Fruit fly (Drosophila melanogaster): Measurements from ENCODE around the gene Chs2.

Chs2 gene

DNA sequence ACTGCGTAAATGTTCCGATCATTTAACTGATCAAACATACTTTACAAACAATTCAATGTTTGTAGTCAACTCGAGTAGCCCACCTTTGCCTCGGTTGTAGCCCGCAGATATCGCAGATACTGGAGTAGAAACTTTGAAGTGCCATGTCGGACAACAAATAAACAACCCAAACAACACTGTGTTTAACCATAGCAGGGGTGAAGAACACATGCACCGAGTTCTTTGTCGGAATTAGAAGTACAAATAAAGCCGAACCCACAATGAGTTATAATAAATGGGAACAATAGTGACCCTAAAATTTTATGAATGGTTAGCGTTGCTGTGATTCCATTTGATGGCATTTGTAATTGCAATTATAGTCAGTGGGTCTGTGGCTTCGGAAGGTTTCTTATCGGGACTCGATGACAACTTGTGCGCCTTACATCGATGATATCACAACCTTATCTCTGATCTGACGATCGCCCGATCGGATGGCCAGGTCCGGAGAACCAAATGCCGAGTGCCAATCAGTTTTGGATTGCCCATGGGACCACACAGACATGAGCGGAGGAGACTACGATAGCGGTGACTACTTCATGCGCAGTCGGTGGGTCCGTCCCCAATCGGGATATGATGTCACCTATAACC, at the start of gene Chs2 (continued):
- TF ChIP-seq lbe (GFP tag; optimal IDR thresholded peaks at IDR 0.05) = no peak
- peak; percentile 74 for TF ChIP-seq CG1603 (tag; optimal IDR thresholded peaks at IDR 0.05)
- no peak for TF ChIP-seq toy (GFP tag; IDR thresholded peaks at IDR 0.05)
- no peak for TF ChIP-seq Lpt (GFP tag; optimal IDR thresholded peaks at IDR 0.05)
- peak; percentile 34 for TF ChIP-seq CG15011 (GFP tag; optimal IDR thresholded peaks at IDR 0.05)
- peak in 1 of 3 experiments; percentile 63 for TF ChIP-seq lola (GFP tag; optimal IDR thresholded peaks at IDR 0.05)
- TF ChIP-seq CG9727 (GFP tag; optimal IDR thresholded peaks at IDR 0.05) = peak; percentile 67
- TF ChIP-seq CG16813 (GFP tag; IDR thresholded peaks at IDR 0.05; ENCODE audit: partially characterized antibody) = no peak
- TF ChIP-seq Oli (tag; optimal IDR thresholded peaks at IDR 0.05) = no peak
- TF ChIP-seq pum (GFP tag; optimal IDR thresholded peaks at IDR 0.05) = no peak
- TF ChIP-seq odd (GFP tag; optimal IDR thresholded peaks at IDR 0.05) = peak; percentile 23
- TF ChIP-seq PHDP (tag; optimal IDR thresholded peaks at IDR 0.05) = no peak
- TF ChIP-seq CG2202 (tag; optimal IDR thresholded peaks at IDR 0.05) = peak; percentile 79
- peak; percentile 31 for TF ChIP-seq D19A (tag; optimal IDR thresholded peaks at IDR 0.05)
- peak; percentile 85 for TF ChIP-seq sens-2 (GFP tag; IDR thresholded peaks at IDR 0.05)
- TF ChIP-seq TFAM (GFP tag; optimal IDR thresholded peaks at IDR 0.05) = peak; percentile 18
- peak; percentile 20 for TF ChIP-seq CG12104 (GFP tag; optimal IDR thresholded peaks at IDR 0.05)
- TF ChIP-seq HLH54F (GFP tag; optimal IDR thresholded peaks at IDR 0.05) = no peak
- peak; percentile 57 for TF ChIP-seq CG4707 (GFP tag; optimal IDR thresholded peaks at IDR 0.05)
- peak; percentile 37 for TF ChIP-seq unpg (GFP tag; optimal IDR thresholded peaks at IDR 0.05)
- TF ChIP-seq ara (GFP tag; IDR thresholded peaks at IDR 0.05) = peak; percentile 49; the same call in 1 of the 2 replicates
- peak; percentile 57 for TF ChIP-seq CG7745 (tag; optimal IDR thresholded peaks at IDR 0.05)
- TF ChIP-seq CG34422 (GFP tag; IDR thresholded peaks at IDR 0.05) = no peak
- no peak for TF ChIP-seq bigmax (GFP tag; optimal IDR thresholded peaks at IDR 0.05)
- peak; percentile 41 for TF ChIP-seq CG2678 (tag; optimal IDR thresholded peaks at IDR 0.05)
- no peak for TF ChIP-seq croc (GFP tag; conservative IDR thresholded peaks at IDR 0.05)
- TF ChIP-seq CG6654 (GFP tag; optimal IDR thresholded peaks at IDR 0.05) = no peak
- no peak for TF ChIP-seq bbx (GFP tag; IDR thresholded peaks at IDR 0.05; ENCODE audit: partially characterized antibody)
- TF ChIP-seq CG18476 (GFP tag; optimal IDR thresholded peaks at IDR 0.05) = no peak
- no peak for TF ChIP-seq rib (GFP tag; IDR thresholded peaks at IDR 0.05)
- TF ChIP-seq Dbx (GFP tag; IDR thresholded peaks at IDR 0.05) = no peak
- peak; percentile 36 for TF ChIP-seq CG10267 (tag; optimal IDR thresholded peaks at IDR 0.05)
- TF ChIP-seq gsb (GFP tag; IDR thresholded peaks at IDR 0.05) = no peak
- TF ChIP-seq CG42726 (GFP tag; IDR thresholded peaks at IDR 0.05; ENCODE audit: partially characterized antibody) = no peak
- TF ChIP-seq Bteb2 (GFP tag; optimal IDR thresholded peaks at IDR 0.05) = no peak
- TF ChIP-seq HLHmδ (GFP tag; optimal IDR thresholded peaks at IDR 0.05) = peak; percentile 66
- TF ChIP-seq CG9609 (GFP tag; optimal IDR thresholded peaks at IDR 0.05) = no peak
- peak; percentile 3 for TF ChIP-seq NC2β (GFP tag; optimal IDR thresholded peaks at IDR 0.05)
- TF ChIP-seq nmo (GFP tag; optimal IDR thresholded peaks at IDR 0.05) = peak; percentile 13
- TF ChIP-seq chif (GFP tag; optimal IDR thresholded peaks at IDR 0.05) = no peak
- TF ChIP-seq CG3838 (GFP tag; optimal IDR thresholded peaks at IDR 0.05) = peak; percentile 25
- TF ChIP-seq CG1529 (GFP tag; optimal IDR thresholded peaks at IDR 0.05) = no peak
- 0 out of 3 replicates have a peak, but pooled peaks have one; percentile 20 for TF ChIP-seq z (GFP tag; IDR thresholded peaks at IDR 0.05)
- TF ChIP-seq kni (GFP tag; optimal IDR thresholded peaks at IDR 0.05) = peak; percentile 69
- no peak for TF ChIP-seq h (optimal IDR thresholded peaks at IDR 0.05)
- no peak for TF ChIP-seq CG17186 (GFP tag; optimal IDR thresholded peaks at IDR 0.05)
- TF ChIP-seq Adf1 (GFP tag; IDR thresholded peaks at IDR 0.05) = no peak
- TF ChIP-seq ATbp (GFP tag; optimal IDR thresholded peaks at IDR 0.05) = peak; percentile 4
- TF ChIP-seq org-1 (GFP tag; optimal IDR thresholded peaks at IDR 0.05) = peak; percentile 43
- no peak for TF ChIP-seq CG10431 (GFP tag; optimal IDR thresholded peaks at IDR 0.05)
